Fruit fly (Drosophila melanogaster) whole organism, embryonic: ENCODE results near the gene Agpat1.
A peak's percentile ranks its signal among the peaks of the same experiment; 100 is the strongest.

ENCODE experiments used
- CG10147 ChIP-seq: fragments of 200-800 bp; sonication (Bioruptor generic); optimal IDR thresholded peaks from 2 replicates; lab custom pipeline; 2019; ENCODE audit warnings: missing biosample characterization, mild to moderate bottlenecking, missing genetic modification characterization, moderate library complexity
- CG10959 ChIP-seq: fragments of 200-800 bp; sonication (Bioruptor generic); IDR thresholded peaks from 2 replicates; pipeline ENCODE4 v1.3.6; 2022; ENCODE audit warnings: missing biosample characterization, missing genetic modification characterization
- CG11696 ChIP-seq: fragments of 200-800 bp; sonication (Bioruptor generic); IDR thresholded peaks from 2 replicates; pipeline ENCODE4 v1.3.6; 2022; ENCODE audit warnings: missing biosample characterization, missing genetic modification characterization
- CG12942 ChIP-seq: fragments of 200-800 bp; sonication (Bioruptor generic); optimal IDR thresholded peaks from 3 replicates; lab custom pipeline; 2016; ENCODE audit warnings: missing biosample characterization, missing genetic modification characterization
- CG13123 ChIP-seq: fragments of 200-800 bp; sonication (Bioruptor generic); optimal IDR thresholded peaks from 2 replicates; lab custom pipeline; 2016; ENCODE audit warnings: missing biosample characterization, missing genetic modification characterization
- CG17328 ChIP-seq: fragments of 200-800 bp; sonication (Bioruptor generic); IDR thresholded peaks from 2 replicates; pipeline ENCODE4 v1.3.6; 2022; ENCODE audit warnings: missing biosample characterization, missing genetic modification characterization
- CG17359 ChIP-seq: fragments of 200-800 bp; sonication (Bioruptor generic); optimal IDR thresholded peaks from 3 replicates; lab custom pipeline; 2018; ENCODE audit warnings: missing biosample characterization, mild to moderate bottlenecking, missing genetic modification characterization, moderate library complexity
- CG17385 ChIP-seq: fragments of 200-800 bp; sonication (Bioruptor generic); optimal IDR thresholded peaks from 3 replicates; lab custom pipeline; 2018; ENCODE audit warnings: missing biosample characterization, mild to moderate bottlenecking, missing genetic modification characterization
- CG17829 ChIP-seq: fragments of 200-800 bp; optimal IDR thresholded peaks from 2 replicates; lab custom pipeline; 2019; ENCODE audit warnings: missing biosample characterization, mild to moderate bottlenecking, missing genetic modification characterization, moderate library complexity
- CG17912 ChIP-seq: fragments of 200-800 bp; sonication (Bioruptor generic); optimal IDR thresholded peaks from 2 replicates; lab custom pipeline; 2018; ENCODE audit warnings: missing biosample characterization, mild to moderate bottlenecking, missing genetic modification characterization
- CG18262 ChIP-seq: fragments of 200-800 bp; optimal IDR thresholded peaks from 3 replicates; lab custom pipeline; 2019; ENCODE audit warnings: missing biosample characterization, mild to moderate bottlenecking, missing genetic modification characterization, moderate library complexity
- CG18476 ChIP-seq: fragments of 200-800 bp; sonication (Bioruptor generic); optimal IDR thresholded peaks from 2 replicates; lab custom pipeline; 2016; ENCODE audit warnings: missing biosample characterization, mild to moderate bottlenecking, missing genetic modification characterization
- CG2202 ChIP-seq: fragments of 200-800 bp; sonication (Bioruptor generic); optimal IDR thresholded peaks from 2 replicates; lab custom pipeline; 2018; ENCODE audit warnings: missing biosample characterization, mild to moderate bottlenecking, missing genetic modification characterization
- CG30020 ChIP-seq: fragments of 200-800 bp; optimal IDR thresholded peaks from 2 replicates; lab custom pipeline; 2019; ENCODE audit warnings: missing biosample characterization, mild to moderate bottlenecking, missing genetic modification characterization, moderate library complexity
- CG30403 ChIP-seq: fragments of 200-800 bp; sonication (Bioruptor generic); optimal IDR thresholded peaks from 3 replicates; lab custom pipeline; 2016; ENCODE audit warnings: missing biosample characterization, missing genetic modification characterization
- CG30431 ChIP-seq: fragments of 200-800 bp; sonication (Bioruptor generic); optimal IDR thresholded peaks from 2 replicates; lab custom pipeline; 2017; ENCODE audit warnings: missing biosample characterization, missing genetic modification characterization
- CG34376 ChIP-seq: fragments of 200-800 bp; sonication (Bioruptor generic); optimal IDR thresholded peaks from 2 replicates; lab custom pipeline; 2018; ENCODE audit warnings: missing biosample characterization, mild to moderate bottlenecking, missing genetic modification characterization
- CG4404 ChIP-seq: fragments of 200-800 bp; sonication (Bioruptor generic); IDR thresholded peaks from 2 replicates; pipeline ENCODE4 v1.3.6; 2022; ENCODE audit warnings: missing biosample characterization, missing genetic modification characterization
- CG6689 ChIP-seq: fragments of 200-800 bp; sonication (Bioruptor generic); IDR thresholded peaks from 2 replicates; pipeline ENCODE4 v1.3.6; 2022; ENCODE audit warnings: missing biosample characterization, missing genetic modification characterization
- CG8388 ChIP-seq: fragments of 200-800 bp; sonication (Bioruptor generic); optimal IDR thresholded peaks from 2 replicates; lab custom pipeline; 2019; ENCODE audit warnings: missing biosample characterization, mild to moderate bottlenecking, missing genetic modification characterization, moderate library complexity
- CG8944 ChIP-seq: fragments of 200-800 bp; sonication (Bioruptor generic); optimal IDR thresholded peaks from 3 replicates; lab custom pipeline; 2016; ENCODE audit warnings: missing biosample characterization, missing genetic modification characterization
- CTCF ChIP-seq: fragments of 200-800 bp; sonication (Bioruptor generic); optimal IDR thresholded peaks from 2 replicates; lab custom pipeline; 2017; ENCODE audit warnings: missing biosample characterization, mild to moderate bottlenecking, missing genetic modification characterization, moderate library complexity
- Dip3 ChIP-seq: fragments of 200-800 bp; sonication (Bioruptor generic); optimal IDR thresholded peaks from 3 replicates; lab custom pipeline; 2016; ENCODE audit warnings: missing biosample characterization, missing genetic modification characterization
- Med ChIP-seq: fragments of 200-800 bp; sonication (Bioruptor generic); peaks from one replicate; lab custom pipeline; 2016; ENCODE audit warnings: missing biosample characterization, missing genetic modification characterization, mild to moderate bottlenecking, inconsistent platforms, moderate library complexity
- Pdp1 ChIP-seq, 2 experiments: fragments of 200-800 bp; sonication (Bioruptor generic); optimal IDR thresholded peaks; 3 replicates each; lab custom pipeline; 2016; ENCODE audit warnings: missing biosample characterization in 2 of 2, missing genetic modification characterization in 2 of 2, mild to moderate bottlenecking in 1 of 2, moderate library complexity in 1 of 2
- Taf1 ChIP-seq: fragments of 200-800 bp; sonication (Bioruptor generic); IDR thresholded peaks from 2 replicates; pipeline ENCODE4 v1.3.6; 2022; ENCODE audit warnings: missing biosample characterization, missing genetic modification characterization
- aop ChIP-seq: fragments of 200-800 bp; sonication (Bioruptor generic); IDR thresholded peaks from 2 replicates; pipeline ENCODE4 v1.3.6; 2022; ENCODE audit warnings: missing biosample characterization, missing genetic modification characterization
- btn ChIP-seq: fragments of 200-800 bp; sonication (Bioruptor generic); optimal IDR thresholded peaks from 2 replicates; lab custom pipeline; 2016; ENCODE audit warnings: missing biosample characterization, missing genetic modification characterization
- da ChIP-seq: fragments of 200-800 bp; sonication (Bioruptor generic); optimal IDR thresholded peaks from 2 replicates; lab custom pipeline; 2016; ENCODE audit warnings: missing biosample characterization, missing genetic modification characterization
- exex ChIP-seq: fragments of 200-800 bp; sonication (Bioruptor generic); optimal IDR thresholded peaks from 4 replicates; lab custom pipeline; 2018; ENCODE audit warnings: missing biosample characterization, mild to moderate bottlenecking, missing genetic modification characterization, moderate library complexity
- fd96Cb ChIP-seq: fragments of 200-800 bp; sonication (Bioruptor generic); optimal IDR thresholded peaks from 2 replicates; lab custom pipeline; 2018; ENCODE audit warnings: missing biosample characterization, mild to moderate bottlenecking, missing genetic modification characterization, moderate library complexity
- gem ChIP-seq: fragments of 200-800 bp; sonication (Bioruptor generic); optimal IDR thresholded peaks from 2 replicates; lab custom pipeline; 2019; ENCODE audit warnings: missing biosample characterization, mild to moderate bottlenecking, missing genetic modification characterization, moderate library complexity
- gro ChIP-seq: fragments of 200-800 bp; sonication (Bioruptor generic); optimal IDR thresholded peaks from 2 replicates; lab custom pipeline; 2016; ENCODE audit warnings: missing biosample characterization, missing genetic modification characterization
- her ChIP-seq: fragments of 200-800 bp; sonication (Bioruptor generic); optimal IDR thresholded peaks from 2 replicates; lab custom pipeline; 2016; ENCODE audit warnings: missing biosample characterization, missing genetic modification characterization
- ken ChIP-seq: fragments of 200-800 bp; sonication (Bioruptor generic); IDR thresholded peaks from 3 replicates; pipeline ENCODE4 v1.3.6; 2022; ENCODE audit warnings: missing biosample characterization, missing genetic modification characterization
- kni ChIP-seq: fragments of 200-800 bp; sonication (Bioruptor generic); optimal IDR thresholded peaks from 3 replicates; lab custom pipeline; 2017; ENCODE audit warnings: mild to moderate bottlenecking, missing biosample characterization, missing genetic modification reagents, missing genetic modification characterization
- phol ChIP-seq: fragments of 200-800 bp; sonication (Bioruptor generic); optimal IDR thresholded peaks from 3 replicates; lab custom pipeline; 2018; ENCODE audit warnings: missing biosample characterization, mild to moderate bottlenecking, missing genetic modification characterization, moderate library complexity
- pita ChIP-seq: fragments of 200-800 bp; sonication (Bioruptor generic); optimal IDR thresholded peaks from 2 replicates; lab custom pipeline; 2017; ENCODE audit warnings: missing biosample characterization, mild to moderate bottlenecking, missing genetic modification characterization
- prd ChIP-seq, 3 experiments: fragments of >200 bp in 2 of 3; fragments of 200-800 bp in 1 of 3; sonication (Bioruptor generic) in 1 of 3; optimal IDR thresholded peaks in 2 of 3; IDR thresholded peaks in 1 of 3; 2 replicates in 2 of 3; 3 replicates in 1 of 3; pipeline versions ENCODE4 v1.3.6 to Lab custom; 2017 to 2022; ENCODE audit warnings: missing biosample characterization in 1 of 3, missing genetic modification characterization in 1 of 3
- pum ChIP-seq: fragments of 200-800 bp; sonication (Bioruptor generic); optimal IDR thresholded peaks from 2 replicates; lab custom pipeline; 2016; ENCODE audit warnings: missing biosample characterization, missing genetic modification characterization
- sens ChIP-seq: fragments of 200-800 bp; sonication (Bioruptor generic); peaks from one replicate; lab custom pipeline; 2016; ENCODE audit warnings: missing biosample characterization, missing genetic modification characterization
- seq ChIP-seq: fragments of 200-800 bp; sonication (Bioruptor generic); IDR thresholded peaks from 2 replicates; pipeline ENCODE4 v1.3.6; 2022; ENCODE audit warnings: missing biosample characterization, missing genetic modification characterization
- so ChIP-seq: fragments of 200-800 bp; sonication (Bioruptor generic); IDR thresholded peaks from 3 replicates; pipeline ENCODE4 v1.3.6; 2022; ENCODE audit warnings: missing biosample characterization, missing genetic modification characterization
- sqz ChIP-seq: fragments of 200-800 bp; sonication (Bioruptor generic); optimal IDR thresholded peaks from 3 replicates; lab custom pipeline; 2018; ENCODE audit warnings: missing biosample characterization, mild to moderate bottlenecking, missing genetic modification characterization
- sug ChIP-seq: fragments of 200-800 bp; optimal IDR thresholded peaks from 2 replicates; lab custom pipeline; 2019; ENCODE audit warnings: missing biosample characterization, mild to moderate bottlenecking, missing genetic modification characterization, moderate library complexity
- unpg ChIP-seq: fragments of 200-800 bp; sonication (Bioruptor generic); optimal IDR thresholded peaks from 3 replicates; lab custom pipeline; 2018; ENCODE audit warnings: missing biosample characterization, mild to moderate bottlenecking, missing genetic modification characterization, moderate library complexity
- usp ChIP-seq: fragments of >200 bp; optimal IDR thresholded peaks from 2 replicates; lab custom pipeline; 2017; ENCODE audit warnings: missing biosample characterization, missing genetic modification characterization
- zf30C ChIP-seq: fragments of 200-800 bp; sonication (Bioruptor generic); optimal IDR thresholded peaks from 3 replicates; lab custom pipeline; 2018; ENCODE audit warnings: missing biosample characterization, mild to moderate bottlenecking, missing genetic modification characterization
- zfh2 ChIP-seq: fragments of 200-800 bp; sonication (Bioruptor generic); optimal IDR thresholded peaks from 2 replicates; lab custom pipeline; 2016; ENCODE audit warnings: missing biosample characterization, missing genetic modification characterization

The Agpat1 gene

DNA sequence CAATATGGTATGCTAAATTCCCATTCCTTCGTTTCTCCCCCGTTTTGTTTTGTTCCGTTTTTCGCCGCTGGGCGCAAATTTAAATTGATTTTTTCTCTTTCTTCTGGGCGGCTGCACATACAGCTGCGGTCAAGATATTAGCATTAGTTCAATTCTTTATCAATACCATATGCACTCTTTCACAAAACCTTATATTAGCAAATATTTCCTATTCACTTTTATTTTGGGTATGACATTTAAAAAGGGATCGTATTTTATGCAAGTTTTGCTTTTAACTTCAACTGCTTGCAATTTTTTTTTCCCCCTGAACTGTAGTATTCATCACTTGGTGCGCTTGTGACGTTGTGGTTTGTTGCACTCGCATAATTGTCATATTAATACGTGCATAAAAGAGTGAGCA lies 1.2 kb downstream of the Agpat1 start (continued):
- TF ChIP-seq CG30403 (GFP tag; lab: Kevin White, UChicago) (no peak), CG2202 (no peak), phol (tag; lab: Kevin White, UChicago) (peak; percentile 16), CG17829 (tag; lab: Kevin White, UChicago) (no peak), CG8388 (GFP tag; lab: Kevin White, UChicago) (no peak), exex (tag; lab: Kevin White, UChicago) (no peak), her (GFP tag; lab: Kevin White, UChicago) (no peak), sqz (GFP tag; lab: Kevin White, UChicago) (no peak), so (GFP tag; lab: Robert Waterston, UW) (0 out of 3 replicates have a peak, but pooled peaks have one; percentile 15), fd96Cb (tag; lab: Kevin White, UChicago) (peak; percentile 19), sens (GFP tag; lab: Kevin White, UChicago) (peak; percentile 70), CG11696 (GFP tag; lab: Robert Waterston, UW) (peak; percentile 88), CG10959 (no peak), aop (no peak), CG6689 (GFP tag; lab: Robert Waterston, UW) (peak; percentile 29; the same call in 1 of the 2 replicates), pum (GFP tag; lab: Kevin White, UChicago) (no peak), ken (no peak), CG4404 (GFP tag; lab: Robert Waterston, UW) (no peak), CG17328 (GFP tag; lab: Robert Waterston, UW) (0 out of 2 replicates have a peak, but pooled peaks have one; percentile 24), CG17359 (tag; lab: Kevin White, UChicago) (peak; percentile 33), CG8944 (GFP tag; lab: Kevin White, UChicago) (no peak), Med (GFP tag; lab: Kevin White, UChicago) (peak; percentile 55), usp (GFP tag; lab: Kevin White, UChicago) (no peak), zfh2 (GFP tag; lab: Kevin White, UChicago) (no peak), CG13123 (GFP tag; lab: Kevin White, UChicago) (no peak), Dip3 (GFP tag; lab: Kevin White, UChicago) (no peak), CG17385 (GFP tag; lab: Kevin White, UChicago) (peak; percentile 4), pita (GFP tag; lab: Kevin White, UChicago) (no peak), CG18476 (no peak), CG18262 (tag; lab: Kevin White, UChicago) (peak; percentile 0), zf30C (GFP tag; lab: Kevin White, UChicago) (no peak), gro (GFP tag; lab: Kevin White, UChicago) (no peak)

- TF ChIP-seq CG17912 (GFP tag; lab: Kevin White, UChicago) (no peak), seq (no peak), kni (no peak), da (GFP tag; lab: Kevin White, UChicago) (no peak), CG30431 (no peak), Taf1 (GFP tag; lab: Robert Waterston, UW) (no peak), Pdp1 (GFP tag; optimal IDR thresholded peaks at IDR 0.05; lab: Kevin White, UChicago) (peak in 1 of 2 experiments; percentile 77), CG30020 (tag; lab: Kevin White, UChicago) (no peak), unpg (no peak), CG12942 (GFP tag; lab: Kevin White, UChicago) (no peak), CTCF (GFP tag; lab: Kevin White, UChicago) (no peak), prd (optimal IDR thresholded peaks at IDR 0.05; lab: Kevin White, UChicago) (no peak), prd (GFP tag; IDR thresholded peaks at IDR 0.05; lab: Robert Waterston, UW) (no peak), sug (tag; lab: Kevin White, UChicago) (peak; percentile 41), btn (GFP tag; lab: Kevin White, UChicago) (no peak), CG10147 (no peak), CG34376 (GFP tag; lab: Kevin White, UChicago) (peak; percentile 54), gem (tag; lab: Kevin White, UChicago) (peak; percentile 70)
Observed at dm6 chrX:12777195-12777594, 12.1 kb downstream of the Agpat1 start.
